Worm (Caenorhabditis elegans): ENCODE data around the gene F38E1.3.

DNA sequence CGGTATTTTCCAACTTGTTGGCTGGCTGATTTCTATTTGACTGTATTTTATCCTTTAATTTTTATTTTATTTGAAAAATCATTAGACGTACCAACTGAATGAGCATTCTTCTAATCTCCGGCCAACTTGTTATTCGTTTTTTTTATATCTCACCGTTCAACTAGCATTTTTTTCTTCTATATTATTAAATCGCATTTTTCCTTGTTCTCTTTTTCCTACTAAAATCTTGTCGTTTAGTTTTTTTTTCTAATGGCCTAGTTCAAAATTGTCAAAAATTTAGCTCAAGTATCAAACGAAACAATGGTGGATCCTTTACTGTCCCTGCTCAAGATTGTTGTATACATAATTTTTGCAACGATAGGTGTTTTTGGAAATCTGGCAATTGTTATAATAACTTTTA is 24.6 kb upstream of the F38E1.3 start, which contains the start of gene srsx-22:
- no peak for TF ChIP-seq him-1 (tag; optimal IDR thresholded peaks at IDR 0.05)
- TF ChIP-seq dao-5 (tag; optimal IDR thresholded peaks at IDR 0.05): no peak
